Worm (Caenorhabditis elegans) whole organism, L1 larva: ENCODE measurements around the gene F13H8.3.

Experiments
- aha-1 ChIP-seq: fragments of 150-350 bp; optimal IDR thresholded peaks from 2 replicates; lab custom pipeline; 2014; ENCODE audit warnings: missing biosample characterization, missing genetic modification characterization
- aly-2 ChIP-seq: fragments of 150-350 bp; optimal IDR thresholded peaks from 2 replicates; lab custom pipeline; 2014; ENCODE audit warnings: missing biosample characterization, missing genetic modification characterization
- ama-1 ChIP-seq: fragments of 150-350 bp; optimal IDR thresholded peaks from 2 replicates; lab custom pipeline; 2014
- ceh-8 ChIP-seq: fragments of 200-800 bp; sonication (Bioruptor generic); optimal IDR thresholded peaks from 2 replicates; lab custom pipeline; 2018; ENCODE audit warnings: mild to moderate bottlenecking, missing genetic modification characterization, moderate library complexity, missing compliant biosample characterization
- fos-1 ChIP-seq: fragments of 150-350 bp; optimal IDR thresholded peaks from 2 replicates; lab custom pipeline; 2014; ENCODE audit warnings: missing biosample characterization, missing genetic modification characterization
- isw-1 ChIP-seq: fragments of 200-800 bp; sonication (Bioruptor generic); IDR thresholded peaks from 2 replicates; pipeline ENCODE4 v1.3.6; 2022; ENCODE audit warnings: missing genetic modification characterization, missing compliant biosample characterization
- lin-39 ChIP-seq: fragments of 150-350 bp; optimal IDR thresholded peaks from 2 replicates; lab custom pipeline; 2014; ENCODE audit warnings: missing biosample characterization, missing genetic modification reagents, missing genetic modification characterization
- mef-2 ChIP-seq: fragments of 150-350 bp; optimal IDR thresholded peaks from 2 replicates; lab custom pipeline; 2014; ENCODE audit warnings: missing biosample characterization, missing genetic modification characterization
- nhr-237 ChIP-seq: fragments of 150-350 bp; optimal IDR thresholded peaks from 2 replicates; lab custom pipeline; 2014; ENCODE audit warnings: missing biosample characterization, missing genetic modification characterization
- xbp-1 ChIP-seq: sonication (generic microtip); optimal IDR thresholded peaks from 2 replicates; lab custom pipeline; 2016; ENCODE audit warnings: missing genetic modification characterization, missing compliant biosample characterization

ce11 chrII:6294261-6294660 lies 30.5 kb downstream of the F13H8.3 start, which contains the start of gene mps-1:
- no peak for TF ChIP-seq ama-1
- TF ChIP-seq xbp-1 (tag; lab: Kevin White, UChicago) = no peak
- no peak for TF ChIP-seq lin-39
- TF ChIP-seq aha-1 = no peak
- no peak for TF ChIP-seq aly-2 (tag; lab: Kevin White, UChicago)
- no peak for TF ChIP-seq mef-2 (tag; lab: Kevin White, UChicago)
- no peak for TF ChIP-seq fos-1
- TF ChIP-seq nhr-237 (tag; lab: Kevin White, UChicago) = no peak
- TF ChIP-seq ceh-8 (GFP tag; lab: Kevin White, UChicago) = no peak
- TF ChIP-seq isw-1 = no peak
